Worm (Caenorhabditis elegans) whole organism, midembryonic: ENCODE measurements around the gene klo-2.
"Not testable (repeated sequence)": the region's sequence is repeated elsewhere in the genome, so short reads cannot be mapped to it uniquely, and the experiment has no call there.

Source experiments
- T22C8.4 ChIP-seq: fragments of 200-800 bp; sonication (Bioruptor generic); IDR thresholded peaks from 2 replicates; pipeline ENCODE4 v1.3.6; 2022; ENCODE audit warnings: missing genetic modification characterization, missing compliant biosample characterization
- cog-1 ChIP-seq: sonication (generic microtip); optimal IDR thresholded peaks from 2 replicates; lab custom pipeline; 2016; ENCODE audit warnings: missing genetic modification characterization, missing compliant biosample characterization
- flt-1 ChIP-seq: fragments of 200-800 bp; sonication (Bioruptor generic); IDR thresholded peaks from 2 replicates; pipeline ENCODE4 v1.3.6; 2022; ENCODE audit warnings: missing genetic modification characterization, missing compliant biosample characterization
- klf-2 ChIP-seq: fragments of 200-800 bp; sonication (Bioruptor generic); conservative IDR thresholded peaks from 2 replicates; pipeline ENCODE4 v1.3.6; 2022; ENCODE audit warnings: missing genetic modification reagents, missing genetic modification characterization, missing compliant biosample characterization
- med-1 ChIP-seq: sonication (generic microtip); optimal IDR thresholded peaks from 2 replicates; lab custom pipeline; 2017; ENCODE audit warnings: missing genetic modification characterization, mild to moderate bottlenecking, missing compliant biosample characterization, antibody characterized with exemption, missing genetic modification reagents; ENCODE audit not compliant: insufficient read depth
- ref-1 ChIP-seq: fragments of 200-800 bp; sonication (Bioruptor generic); conservative IDR thresholded peaks from 2 replicates; pipeline ENCODE4 v1.3.6; 2022; ENCODE audit warnings: missing genetic modification reagents, missing genetic modification characterization, missing compliant biosample characterization
- tab-1 ChIP-seq: fragments of 200-800 bp; sonication (Bioruptor generic); IDR thresholded peaks from 2 replicates; pipeline ENCODE4 v1.3.6; 2022; ENCODE audit warnings: missing genetic modification characterization, missing compliant biosample characterization
- ztf-23 ChIP-seq: fragments of 200-800 bp; sonication (Bioruptor generic); IDR thresholded peaks from 2 replicates; pipeline ENCODE4 v1.3.6; 2022; ENCODE audit warnings: missing genetic modification reagents, missing genetic modification characterization, missing compliant biosample characterization
- ztf-29 ChIP-seq: fragments of 200-800 bp; sonication (Bioruptor generic); IDR thresholded peaks from 2 replicates; pipeline ENCODE4 v1.3.6; 2022; ENCODE audit warnings: missing genetic modification reagents, missing genetic modification characterization, missing compliant biosample characterization

The klo-2 gene

ce11 chrIII:2424783-2425329 is 21.2 kb upstream of the klo-2 start:
- TF ChIP-seq ztf-23 (GFP tag; lab: Robert Waterston, UW): no peak
- TF ChIP-seq tab-1 (GFP tag; lab: Robert Waterston, UW): 0 out of 2 replicates have a peak, but pooled peaks have one; percentile 43

- TF ChIP-seq med-1 (GFP tag; lab: Kevin White, UChicago): no peak
- no peak for TF ChIP-seq tab-1 (GFP tag; lab: Robert Waterston, UW)
- no peak for TF ChIP-seq ztf-23 (GFP tag; lab: Robert Waterston, UW)
- TF ChIP-seq ztf-29 (GFP tag; lab: Robert Waterston, UW): no peak
These were observed 19.9 kb upstream of the klo-2 start, which contains the start of gene W04B5.8 for ce11 chrIII:2426122-2426521. W04B5.8 (plus strand) TSS chrIII:2426316.

DNA sequence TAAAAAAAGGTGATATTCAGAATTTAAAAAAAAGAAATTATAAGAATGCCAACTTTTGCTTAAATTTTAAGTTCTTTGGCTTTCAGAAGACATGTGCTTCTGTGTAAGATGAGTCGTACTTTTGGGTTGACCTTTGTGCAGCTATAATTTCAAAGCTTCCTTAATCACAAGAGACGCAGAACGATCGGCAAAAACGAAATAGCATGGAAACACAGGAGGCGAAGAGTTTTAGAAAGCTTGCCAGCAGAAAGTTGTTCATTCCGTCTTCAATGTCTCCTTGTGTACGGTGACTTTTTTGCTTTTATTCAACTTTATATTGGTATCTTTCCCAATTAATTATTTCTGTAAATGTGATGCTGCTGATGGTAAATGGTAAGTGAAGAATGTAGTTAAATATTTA is 13.1 kb upstream of the klo-2 start:
- TF ChIP-seq med-1 (GFP tag; lab: Kevin White, UChicago) (no peak), klf-2 (GFP tag; lab: Robert Waterston, UW) (no peak), ref-1 (GFP tag; lab: Robert Waterston, UW) (no peak), cog-1 (no peak)

- not testable (repeated sequence) for TF ChIP-seq T22C8.4; ztf-29 (GFP tag; lab: Robert Waterston, UW); ref-1 (GFP tag; lab: Robert Waterston, UW)
These were observed 10.6 kb upstream of the klo-2 start, which contains the start of gene W04B5.6 for ce11 chrIII:2435373-2435772. W04B5.6 (minus strand) TSS chrIII:2435473.

DNA sequence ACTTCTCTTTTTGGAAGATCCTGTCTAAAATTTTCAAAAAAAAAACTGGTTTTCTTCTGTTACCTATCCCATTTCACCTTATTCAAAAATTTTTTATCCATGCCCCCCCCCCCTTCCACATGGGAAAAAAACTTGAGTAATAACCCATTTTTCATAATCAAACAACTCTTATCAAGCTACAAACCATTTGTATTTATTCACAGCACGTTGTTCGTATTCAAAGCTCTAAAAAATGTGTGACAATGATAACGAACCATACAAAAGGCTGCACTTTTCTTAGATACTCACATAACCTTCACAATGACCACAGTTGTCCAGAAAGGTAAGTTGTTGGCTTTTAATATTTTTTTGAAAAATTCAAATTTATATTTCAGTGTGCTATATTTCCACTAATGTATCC is 10.2 kb upstream of the klo-2 start, which contains the start of gene E02H9.6:
Gene E02H9.6, plus strand, starts transcription at position 301 of the 400 bp plus-strand sequence.
- TF ChIP-seq flt-1; tab-1 (GFP tag; lab: Robert Waterston, UW); cog-1: not testable (repeated sequence)

- TF ChIP-seq T22C8.4 (no peak), ref-1 (GFP tag; lab: Robert Waterston, UW) (no peak), cog-1 (no peak), ztf-29 (GFP tag; lab: Robert Waterston, UW) (no peak), ztf-23 (GFP tag; lab: Robert Waterston, UW) (no peak), tab-1 (GFP tag; lab: Robert Waterston, UW) (no peak), flt-1 (no peak), klf-2 (GFP tag; lab: Robert Waterston, UW) (no peak), med-1 (GFP tag; lab: Kevin White, UChicago) (no peak)
These were observed 7.5 kb upstream of the klo-2 start, which contains the start of gene E02H9.13 for ce11 chrIII:2438543-2438942. E02H9.13 (minus strand) TSS chrIII:2438741.

DNA sequence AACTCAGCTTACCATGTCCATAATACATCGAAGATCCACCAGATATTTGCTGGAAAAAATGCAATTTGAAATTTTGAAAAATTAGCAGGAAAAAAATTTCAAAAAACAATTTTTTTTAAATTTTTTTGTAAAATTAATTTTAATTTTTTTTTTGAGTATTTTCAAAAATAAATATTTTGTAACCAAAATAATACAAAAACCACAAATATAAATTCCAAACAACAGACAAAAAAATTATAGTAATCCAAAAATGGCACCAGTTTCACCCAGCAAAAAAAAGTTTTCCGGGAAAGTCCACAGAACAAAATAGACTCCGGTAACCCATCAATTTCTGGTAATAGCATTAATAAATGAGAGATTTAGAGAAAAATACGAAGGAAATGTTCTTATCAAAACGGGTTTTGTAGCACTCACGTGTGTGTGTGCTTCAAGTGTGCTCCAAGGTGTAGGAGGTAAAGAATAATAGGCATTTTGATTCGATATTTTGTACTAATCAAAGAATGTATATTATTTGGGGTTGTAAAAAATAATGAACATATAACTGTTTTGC is 8.8 kb downstream of the klo-2 start, which contains the start of gene nhr-121:
Gene nhr-121, minus strand, starts transcription at position 51 of the 550 bp plus-strand sequence.
- TF ChIP-seq klf-2 (GFP tag; lab: Robert Waterston, UW): no peak
- TF ChIP-seq ref-1 (GFP tag; lab: Robert Waterston, UW): no peak
- TF ChIP-seq ztf-29 (GFP tag; lab: Robert Waterston, UW): no peak
- no peak for TF ChIP-seq T22C8.4
- no peak for TF ChIP-seq med-1 (GFP tag; lab: Kevin White, UChicago)
- no peak for TF ChIP-seq ztf-23 (GFP tag; lab: Robert Waterston, UW)
- TF ChIP-seq flt-1: no peak
- no peak for TF ChIP-seq tab-1 (GFP tag; lab: Robert Waterston, UW)
- no peak for TF ChIP-seq cog-1

ce11 chrIII:2458742-2459141 is 12.7 kb downstream of the klo-2 start, which contains the start of gene E02H9.3:
E02H9.3 (plus strand) TSS chrIII:2459042.
- TF ChIP-seq med-1 (GFP tag; lab: Kevin White, UChicago); flt-1; T22C8.4: not testable (repeated sequence)

- TF ChIP-seq flt-1 (no peak), med-1 (GFP tag; lab: Kevin White, UChicago) (no peak), tab-1 (GFP tag; lab: Robert Waterston, UW) (no peak), ztf-29 (GFP tag; lab: Robert Waterston, UW) (no peak), T22C8.4 (no peak), ztf-23 (GFP tag; lab: Robert Waterston, UW) (no peak), klf-2 (GFP tag; lab: Robert Waterston, UW) (no peak), ref-1 (GFP tag; lab: Robert Waterston, UW) (no peak), cog-1 (no peak)
These were observed 22.2 kb downstream of the klo-2 start, which contains the start of the genes E02H9.9 and E02H9.1 for ce11 chrIII:2468202-2468601. E02H9.9 (minus strand) TSS chrIII:2468302. E02H9.1 (plus strand) TSS chrIII:2468486.

DNA sequence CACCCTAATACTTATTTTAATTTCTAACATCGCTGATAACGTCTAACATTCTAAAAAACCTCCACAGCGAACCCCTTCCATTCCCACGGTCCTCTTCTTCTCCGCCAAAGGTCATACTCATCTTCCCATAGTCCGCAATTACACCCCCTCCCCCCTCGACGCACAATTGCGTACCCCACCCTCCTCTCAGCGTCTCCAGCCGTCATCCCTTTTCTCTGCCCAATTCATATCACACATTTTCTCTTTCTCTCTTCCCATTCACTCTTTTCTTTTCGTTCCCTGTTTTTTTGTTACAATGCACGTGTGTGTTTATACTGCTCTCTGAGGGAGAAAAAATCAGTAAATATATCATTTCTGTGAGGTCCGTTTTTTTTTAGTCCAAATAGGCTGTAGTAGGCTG is 25.8 kb downstream of the klo-2 start:
- TF ChIP-seq ztf-23 (GFP tag; lab: Robert Waterston, UW): 0 out of 2 replicates have a peak, but pooled peaks have one; percentile 20
- TF ChIP-seq med-1 (GFP tag; lab: Kevin White, UChicago): no peak
- TF ChIP-seq flt-1: peak; percentile 78
- no peak for TF ChIP-seq T22C8.4
- no peak for TF ChIP-seq ztf-29 (GFP tag; lab: Robert Waterston, UW)
- no peak for TF ChIP-seq cog-1
